Fruit fly (Drosophila melanogaster) whole organism, adult: Measurements from ENCODE around the gene CG33645.

Source experiments
- CG11617 ChIP-seq: fragments of 200-800 bp; sonication (Bioruptor generic); optimal IDR thresholded peaks from 2 replicates; lab custom pipeline; 2017; ENCODE audit warnings: mild to moderate bottlenecking, missing biosample characterization, missing genetic modification reagents, missing genetic modification characterization
- CG12768 ChIP-seq: fragments of 200-800 bp; sonication (Bioruptor generic); optimal IDR thresholded peaks from 2 replicates; lab custom pipeline; 2017; ENCODE audit warnings: missing biosample characterization, missing genetic modification characterization, mild to moderate bottlenecking, moderate library complexity, missing genetic modification reagents
- CG14711 ChIP-seq: fragments of 200-800 bp; sonication (Bioruptor generic); optimal IDR thresholded peaks from 2 replicates; lab custom pipeline; 2018; ENCODE audit warnings: missing biosample characterization, mild to moderate bottlenecking, missing genetic modification characterization, moderate library complexity
- CG1620 ChIP-seq: fragments of 200-800 bp; sonication (Bioruptor generic); optimal IDR thresholded peaks from 2 replicates; lab custom pipeline; 2016; ENCODE audit warnings: missing biosample characterization, missing genetic modification characterization
- CG33017 ChIP-seq: fragments of 200-800 bp; sonication (Bioruptor generic); optimal IDR thresholded peaks from 2 replicates; lab custom pipeline; 2018; ENCODE audit warnings: missing biosample characterization, mild to moderate bottlenecking, missing genetic modification characterization, moderate library complexity
- CG5204 ChIP-seq: fragments of 200-800 bp; sonication (Bioruptor generic); optimal IDR thresholded peaks from 2 replicates; lab custom pipeline; 2016; ENCODE audit warnings: missing biosample characterization, missing genetic modification characterization
- CG7045 ChIP-seq: fragments of 200-800 bp; sonication (Bioruptor generic); optimal IDR thresholded peaks from 2 replicates; lab custom pipeline; 2017; ENCODE audit warnings: missing biosample characterization, mild to moderate bottlenecking, missing genetic modification characterization
- CG7101 ChIP-seq: fragments of 200-800 bp; sonication (Bioruptor generic); optimal IDR thresholded peaks from 2 replicates; lab custom pipeline; 2018; ENCODE audit warnings: missing biosample characterization, mild to moderate bottlenecking, missing genetic modification characterization, moderate library complexity
- Clk ChIP-seq: fragments of 200-800 bp; sonication (Bioruptor generic); optimal IDR thresholded peaks from 2 replicates; lab custom pipeline; 2017; ENCODE audit warnings: missing biosample characterization, missing genetic modification characterization
- Crg-1 ChIP-seq: fragments of 200-800 bp; sonication (Bioruptor generic); optimal IDR thresholded peaks from 2 replicates; lab custom pipeline; 2016; ENCODE audit warnings: missing biosample characterization, missing genetic modification characterization
- Hr96 ChIP-seq: fragments of 200-800 bp; sonication (Bioruptor generic); optimal IDR thresholded peaks from 2 replicates; lab custom pipeline; 2016; ENCODE audit warnings: missing biosample characterization, missing genetic modification characterization
- Mnt ChIP-seq: fragments of 200-800 bp; sonication (Bioruptor generic); optimal IDR thresholded peaks from 2 replicates; lab custom pipeline; 2016; ENCODE audit warnings: missing biosample characterization, mild to moderate bottlenecking, missing genetic modification characterization
- bab1 ChIP-seq: fragments of 200-800 bp; sonication (Bioruptor generic); optimal IDR thresholded peaks from 3 replicates; lab custom pipeline; 2019; ENCODE audit warnings: missing biosample characterization, mild to moderate bottlenecking, missing genetic modification characterization, moderate library complexity
- cic ChIP-seq: fragments of 200-800 bp; sonication (Bioruptor generic); optimal IDR thresholded peaks from 2 replicates; lab custom pipeline; 2017; ENCODE audit warnings: missing biosample characterization, mild to moderate bottlenecking, missing genetic modification characterization, moderate library complexity
- cnc ChIP-seq, 2 experiments: fragments of >200 bp; optimal IDR thresholded peaks; 2 replicates each; lab custom pipeline; 2017
- kay ChIP-seq: fragments of 200-800 bp; sonication (Bioruptor generic); peaks from one replicate; lab custom pipeline; 2016; ENCODE audit warnings: missing biosample characterization, missing genetic modification characterization, borderline replicate concordance
- ovo ChIP-seq: fragments of 200-800 bp; sonication (Bioruptor generic); optimal IDR thresholded peaks from 2 replicates; lab custom pipeline; 2016; ENCODE audit warnings: missing biosample characterization, missing genetic modification characterization
- pad ChIP-seq: fragments of 200-800 bp; sonication (Bioruptor generic); optimal IDR thresholded peaks from 3 replicates; lab custom pipeline; 2017; ENCODE audit warnings: missing biosample characterization, missing genetic modification characterization, mild to moderate bottlenecking, moderate library complexity, missing genetic modification reagents
- tj ChIP-seq: fragments of 200-800 bp; sonication (Bioruptor generic); optimal IDR thresholded peaks from 3 replicates; lab custom pipeline; 2017; ENCODE audit warnings: missing biosample characterization, mild to moderate bottlenecking, missing genetic modification characterization, moderate library complexity
- toe ChIP-seq: fragments of 200-800 bp; sonication (Bioruptor generic); optimal IDR thresholded peaks from 2 replicates; lab custom pipeline; 2016; ENCODE audit warnings: missing biosample characterization, missing genetic modification characterization

CG33645 gene

DNA sequence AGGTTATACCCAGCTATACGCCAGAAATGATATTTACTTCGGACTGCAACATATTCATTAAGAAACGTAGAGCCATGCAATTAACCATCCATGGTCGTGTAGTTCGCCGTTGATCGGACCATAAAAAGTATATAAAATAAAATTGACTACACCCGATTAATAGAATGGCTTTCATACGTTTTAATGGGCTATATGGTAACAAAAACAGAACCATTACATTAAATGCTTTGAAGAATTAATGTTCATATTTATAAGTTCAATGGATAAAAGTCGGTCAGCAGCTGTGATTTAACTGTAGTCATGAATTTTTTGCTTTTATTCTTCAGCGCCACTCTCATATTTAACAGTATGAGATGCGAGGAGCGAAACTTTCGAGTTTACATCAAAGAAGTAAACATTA lies at the start of gene CG33645:
CG33645 (plus strand) TSS at position 301 of the 400 bp plus-strand sequence.
- TF ChIP-seq bab1 (GFP tag; lab: Kevin White, UChicago) (no peak), CG33017 (no peak), tj (no peak), Hr96 (GFP tag; lab: Kevin White, UChicago) (no peak), CG7045 (no peak), pad (no peak), CG11617 (GFP tag; lab: Kevin White, UChicago) (no peak), CG14711 (no peak)

DNA sequence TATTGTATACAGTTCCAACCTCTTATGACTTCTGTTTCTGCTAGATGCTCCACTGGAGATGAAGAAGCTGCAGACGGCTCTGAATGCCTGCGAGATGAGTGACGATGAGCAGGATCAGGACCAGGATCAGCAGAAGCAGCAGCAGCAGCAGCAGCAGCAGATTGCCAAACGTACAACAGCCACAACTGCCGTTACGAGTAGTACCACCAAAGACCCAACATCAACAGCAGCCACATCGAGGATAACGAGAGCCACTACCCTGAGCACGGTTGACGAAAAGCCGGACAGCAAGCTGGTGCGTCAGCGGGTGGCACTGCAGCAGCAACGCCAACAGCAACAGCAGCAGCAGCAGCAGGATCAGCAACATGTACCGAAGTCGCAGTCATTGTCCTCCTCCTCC lies 34.7 kb upstream of the CG33645 start:
- TF ChIP-seq CG7101 (tag; lab: Kevin White, UChicago) (no peak), cic (GFP tag; lab: Kevin White, UChicago) (no peak), CG1620 (no peak), Clk (GFP tag; lab: Kevin White, UChicago) (no peak), bab1 (GFP tag; lab: Kevin White, UChicago) (no peak), Mnt (no peak), Hr96 (GFP tag; lab: Kevin White, UChicago) (no peak), CG7045 (no peak), toe (GFP tag; lab: Kevin White, UChicago) (no peak)

DNA sequence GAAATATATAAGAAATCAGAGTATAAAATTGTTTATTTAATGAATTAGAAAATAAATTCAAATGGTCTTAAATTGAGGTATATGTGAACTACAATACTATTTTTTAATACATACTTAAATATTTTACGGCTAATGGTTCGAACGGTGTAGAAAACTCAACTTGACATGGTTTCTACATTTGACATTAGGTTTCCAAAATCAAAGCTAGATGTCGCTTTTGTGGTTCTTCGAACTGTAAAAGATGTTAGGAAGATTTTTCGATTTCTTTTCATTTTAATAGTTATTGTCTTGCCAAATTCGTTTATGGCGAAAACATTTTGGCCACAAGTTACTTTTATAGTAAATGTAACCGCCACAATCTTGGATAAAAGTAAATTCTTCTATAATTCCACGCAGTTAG lies 32.2 kb upstream of the CG33645 start:
- TF ChIP-seq CG14711 (no peak), cic (GFP tag; lab: Kevin White, UChicago) (no peak), CG7045 (no peak), CG1620 (no peak), toe (GFP tag; lab: Kevin White, UChicago) (no peak)

DNA sequence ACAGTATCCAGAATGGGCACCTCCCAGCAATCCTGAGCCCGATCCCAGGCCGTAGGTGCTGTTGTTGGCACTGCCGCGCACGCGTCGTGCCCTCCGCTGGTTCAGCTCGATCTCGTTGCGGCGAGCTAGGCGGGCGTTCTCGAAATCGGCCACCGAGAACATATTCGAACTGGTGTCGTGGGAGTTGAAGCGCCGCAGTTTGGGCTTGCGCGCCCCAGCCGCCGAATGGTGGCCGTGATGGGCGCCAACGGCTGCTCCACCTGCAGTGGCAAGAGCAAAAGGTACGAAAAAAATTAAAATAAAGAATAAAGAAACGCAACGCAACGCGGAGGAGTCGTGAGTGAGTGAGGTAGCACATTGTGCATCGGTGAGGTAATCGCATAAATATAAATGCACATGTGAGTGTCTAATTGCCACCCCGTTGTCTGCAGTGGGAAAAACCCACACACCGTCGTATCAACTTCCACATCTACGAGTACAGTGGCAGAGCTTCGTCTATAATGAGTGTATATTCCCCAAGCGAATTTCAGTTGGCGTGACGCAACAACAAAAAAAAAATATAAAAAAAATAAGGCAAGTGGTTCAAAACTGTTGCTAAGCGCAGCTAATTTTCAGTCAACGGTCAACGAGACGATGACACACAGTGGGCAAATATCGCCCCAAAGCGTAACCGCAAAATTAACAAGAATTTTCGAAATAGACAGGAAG lies 22.9 kb upstream of the CG33645 start:
- TF ChIP-seq tj = peak; percentile 82
- no peak for TF ChIP-seq CG33017
- TF ChIP-seq bab1 (GFP tag; lab: Kevin White, UChicago) = peak; percentile 3

DNA sequence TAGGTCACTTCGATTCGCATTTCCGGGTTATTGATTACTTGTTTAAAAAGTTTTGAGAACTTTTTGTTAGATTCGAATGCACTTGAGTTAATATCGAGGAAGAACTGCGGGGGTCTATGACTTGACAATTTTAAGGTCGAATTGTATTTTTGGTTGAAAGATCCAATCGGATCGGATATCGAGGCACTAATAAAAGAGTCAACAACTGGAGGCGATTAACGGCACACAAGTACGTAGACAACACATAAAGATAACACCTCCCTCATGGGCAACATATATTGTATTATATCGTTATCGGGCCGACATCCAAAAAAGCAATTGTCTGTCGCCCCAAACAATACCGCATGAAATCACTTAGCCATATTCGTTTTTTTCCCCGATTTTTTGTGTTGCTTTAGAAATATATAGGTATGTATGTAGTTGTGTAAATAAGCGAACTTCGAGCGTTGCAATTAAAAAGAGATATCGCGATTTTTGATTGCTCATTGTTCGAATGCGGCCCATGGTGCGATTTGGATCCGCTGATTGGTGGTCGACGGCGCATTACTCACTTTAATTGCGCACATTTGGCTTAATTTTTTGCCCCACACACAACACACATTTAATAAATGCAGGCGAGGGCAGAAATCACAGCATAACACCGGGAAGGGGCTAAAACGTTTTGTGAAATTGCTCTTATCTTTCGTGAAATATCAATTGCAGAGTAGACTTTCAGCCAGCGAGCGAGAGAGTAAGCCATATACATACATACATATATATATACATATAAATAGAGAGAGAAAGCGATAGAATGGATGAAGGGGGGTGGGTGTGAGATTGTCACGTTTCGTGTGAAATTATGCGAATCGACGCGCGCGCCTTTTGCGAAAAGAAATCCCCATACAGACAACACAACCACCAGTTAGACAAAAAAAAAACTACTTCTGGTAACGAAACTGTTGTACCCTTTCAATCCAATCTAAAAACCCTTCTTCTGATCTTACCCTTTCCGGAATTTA lies 21.5 kb upstream of the CG33645 start:
- TF ChIP-seq Hr96 (GFP tag; lab: Kevin White, UChicago) (no peak), Mnt (peak; percentile 15), CG33017 (no peak), cnc (optimal IDR thresholded peaks at IDR 0.05; lab: Kevin White, UChicago) (no peak), cic (GFP tag; lab: Kevin White, UChicago) (peak; percentile 41), ovo (no peak), toe (GFP tag; lab: Kevin White, UChicago) (no peak), CG1620 (no peak), tj (peak; percentile 96), CG5204 (GFP tag; lab: Kevin White, UChicago) (no peak), CG12768 (GFP tag; lab: Kevin White, UChicago) (peak; percentile 12), bab1 (GFP tag; lab: Kevin White, UChicago) (peak; percentile 46), CG7101 (tag; lab: Kevin White, UChicago) (no peak), CG14711 (no peak), pad (no peak), kay (GFP tag; lab: Kevin White, UChicago) (peak; percentile 86), Crg-1 (GFP tag; lab: Kevin White, UChicago) (no peak), CG11617 (GFP tag; lab: Kevin White, UChicago) (no peak), CG7045 (no peak), Clk (GFP tag; lab: Kevin White, UChicago) (no peak)

DNA sequence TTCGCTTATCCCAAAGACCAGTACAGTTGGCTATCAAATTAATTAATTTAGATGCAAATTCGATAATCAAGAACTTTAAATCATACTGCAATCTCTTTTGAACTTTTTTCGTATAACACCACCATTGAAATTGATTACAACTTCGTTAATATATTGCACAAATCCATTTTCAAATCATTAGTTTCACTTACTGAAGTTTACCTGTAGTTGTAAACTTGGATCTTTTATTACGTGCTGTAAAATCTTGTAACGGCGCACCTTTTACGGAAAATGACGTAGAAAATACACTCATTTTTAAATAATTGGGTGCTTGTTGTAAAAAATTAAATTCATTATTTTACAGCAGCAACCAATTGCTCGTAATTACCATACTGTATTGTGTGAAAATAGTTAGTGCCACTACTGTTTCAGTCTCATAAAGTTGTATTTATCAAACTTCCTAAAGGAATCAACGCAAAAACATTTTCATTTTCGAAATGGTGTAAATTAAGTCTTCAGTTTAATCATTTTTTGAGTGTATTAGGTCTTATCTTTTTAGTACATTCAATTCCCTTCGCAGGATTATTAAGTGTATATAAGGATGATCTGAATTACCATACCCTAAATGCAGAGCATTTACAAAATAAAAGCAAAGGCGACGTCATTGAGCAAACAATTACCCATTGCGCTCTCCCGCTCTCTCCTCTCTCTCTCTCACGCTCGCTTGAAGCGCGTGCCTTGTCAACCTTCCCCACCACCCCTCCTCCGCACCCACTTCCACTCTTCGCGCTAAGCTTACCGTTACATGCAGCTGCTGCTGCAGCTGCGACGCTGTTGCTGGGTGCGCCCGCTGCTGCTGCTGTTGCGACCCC lies 20.2 kb upstream of the CG33645 start:
- TF ChIP-seq kay (GFP tag; lab: Kevin White, UChicago) = peak; percentile 94
- TF ChIP-seq CG11617 (GFP tag; lab: Kevin White, UChicago) = peak; percentile 41
- TF ChIP-seq CG7101 (tag; lab: Kevin White, UChicago) = peak; percentile 62
- peak; percentile 22 for TF ChIP-seq CG5204 (GFP tag; lab: Kevin White, UChicago)
- TF ChIP-seq CG1620 = no peak
- no peak for TF ChIP-seq Clk (GFP tag; lab: Kevin White, UChicago)
- no peak for TF ChIP-seq Crg-1 (GFP tag; lab: Kevin White, UChicago)
- TF ChIP-seq tj = no peak
- TF ChIP-seq cic (GFP tag; lab: Kevin White, UChicago) = no peak
- peak; percentile 57 for TF ChIP-seq CG14711
- TF ChIP-seq Hr96 (GFP tag; lab: Kevin White, UChicago) = peak; percentile 59
- peak; percentile 16 for TF ChIP-seq pad
- TF ChIP-seq CG7045 = peak; percentile 23
- no peak for TF ChIP-seq cnc (optimal IDR thresholded peaks at IDR 0.05; lab: Kevin White, UChicago)
- TF ChIP-seq ovo = peak; percentile 99
- no peak for TF ChIP-seq toe (GFP tag; lab: Kevin White, UChicago)
- TF ChIP-seq CG12768 (GFP tag; lab: Kevin White, UChicago) = peak; percentile 10
- TF ChIP-seq bab1 (GFP tag; lab: Kevin White, UChicago) = peak; percentile 43
- TF ChIP-seq Mnt = peak; percentile 4
- peak; percentile 71 for TF ChIP-seq CG33017
